Worm (Caenorhabditis elegans) whole organism, L3 larva: Measurements from ENCODE around the gene srbc-29.

Experiments used
- R02D3.7 ChIP-seq: fragments of 150-350 bp; optimal IDR thresholded peaks from 2 replicates; lab custom pipeline; 2014; ENCODE audit warnings: missing biosample characterization, missing genetic modification characterization
- ZK546.5 ChIP-seq: sonication (generic microtip); optimal IDR thresholded peaks from 2 replicates; lab custom pipeline; 2017; ENCODE audit warnings: missing biosample characterization, missing genetic modification characterization
- aly-2 ChIP-seq: fragments of 150-350 bp; optimal IDR thresholded peaks from 2 replicates; lab custom pipeline; 2014; ENCODE audit warnings: missing biosample characterization, missing genetic modification characterization
- ceh-16 ChIP-seq: sonication (generic microtip); optimal IDR thresholded peaks from 2 replicates; lab custom pipeline; 2017; ENCODE audit warnings: missing biosample characterization, missing genetic modification characterization
- ceh-28 ChIP-seq: fragments of 150-350 bp; optimal IDR thresholded peaks from 2 replicates; lab custom pipeline; 2014; ENCODE audit warnings: missing biosample characterization, missing genetic modification reagents, missing genetic modification characterization
- ceh-82 ChIP-seq: fragments of 150-350 bp; optimal IDR thresholded peaks from 2 replicates; lab custom pipeline; 2014; ENCODE audit warnings: missing biosample characterization, missing genetic modification characterization
- ceh-9 ChIP-seq: sonication (generic microtip); optimal IDR thresholded peaks from 2 replicates; lab custom pipeline; 2018; ENCODE audit warnings: missing biosample characterization, missing genetic modification characterization
- egl-27 ChIP-seq: sonication (generic microtip); optimal IDR thresholded peaks from 4 replicates; lab custom pipeline; 2017; ENCODE audit warnings: missing biosample characterization, missing genetic modification reagents, missing genetic modification characterization
- elt-1 ChIP-seq: fragments of 150-350 bp; optimal IDR thresholded peaks from 2 replicates; lab custom pipeline; 2014; ENCODE audit warnings: missing biosample characterization, missing genetic modification characterization
- elt-2 ChIP-seq: sonication (generic microtip); optimal IDR thresholded peaks from 2 replicates; lab custom pipeline; 2016; ENCODE audit warnings: missing genetic modification reagents, mild to moderate bottlenecking, missing genetic modification characterization, missing compliant biosample characterization
- elt-3 ChIP-seq, 3 experiments: fragments of 150-350 bp in 1 of 3; sonication (generic microtip) in 2 of 3; optimal IDR thresholded peaks; 2 replicates in 2 of 3; 4 replicates in 1 of 3; lab custom pipeline; 2014 to 2017; ENCODE audit warnings: missing biosample characterization in 3 of 3, missing genetic modification characterization in 3 of 3
- eor-1 ChIP-seq, 2 experiments: fragments of 150-350 bp; optimal IDR thresholded peaks; 2 replicates each; lab custom pipeline; 2014 to 2018; ENCODE audit warnings: missing biosample characterization in 2 of 2, missing genetic modification characterization in 2 of 2
- fkh-2 ChIP-seq: fragments of 150-350 bp; optimal IDR thresholded peaks from 2 replicates; lab custom pipeline; 2014; ENCODE audit warnings: missing biosample characterization, missing genetic modification reagents, missing genetic modification characterization
- fos-1 ChIP-seq: fragments of 150-350 bp; optimal IDR thresholded peaks from 2 replicates; lab custom pipeline; 2014; ENCODE audit warnings: missing biosample characterization, missing genetic modification characterization
- jun-1 ChIP-seq: fragments of 150-350 bp; optimal IDR thresholded peaks from 2 replicates; lab custom pipeline; 2014; ENCODE audit warnings: missing biosample characterization, missing genetic modification reagents, missing genetic modification characterization
- lin-39 ChIP-seq: fragments of 150-350 bp; optimal IDR thresholded peaks from 2 replicates; lab custom pipeline; 2018; ENCODE audit warnings: missing biosample characterization, missing genetic modification reagents, missing genetic modification characterization
- lsy-12 ChIP-seq: sonication (generic microtip); optimal IDR thresholded peaks from 2 replicates; lab custom pipeline; 2016; ENCODE audit warnings: mild to moderate bottlenecking, missing genetic modification characterization, missing compliant biosample characterization
- mml-1 ChIP-seq: fragments of 150-350 bp; sonication (generic microtip); optimal IDR thresholded peaks from 3 replicates; lab custom pipeline; 2014; ENCODE audit warnings: missing biosample characterization, missing genetic modification characterization
- nfya-1 ChIP-seq: sonication (generic microtip); optimal IDR thresholded peaks from 2 replicates; lab custom pipeline; 2017; ENCODE audit warnings: missing genetic modification characterization, mild to moderate bottlenecking, missing compliant biosample characterization, antibody characterized with exemption, moderate library complexity; ENCODE audit not compliant: insufficient read depth
- nhr-11 ChIP-seq: fragments of 150-350 bp; optimal IDR thresholded peaks from 2 replicates; lab custom pipeline; 2014; ENCODE audit warnings: missing biosample characterization, missing genetic modification characterization
- nhr-12 ChIP-seq: fragments of 150-350 bp; optimal IDR thresholded peaks from 2 replicates; lab custom pipeline; 2014; ENCODE audit warnings: missing biosample characterization, missing genetic modification characterization
- nhr-23 ChIP-seq: fragments of 150-350 bp; optimal IDR thresholded peaks from 2 replicates; lab custom pipeline; 2014; ENCODE audit warnings: missing biosample characterization, missing genetic modification reagents, missing genetic modification characterization
- nhr-28 ChIP-seq: fragments of 150-350 bp; optimal IDR thresholded peaks from 2 replicates; lab custom pipeline; 2014; ENCODE audit warnings: missing biosample characterization, missing genetic modification characterization
- nhr-43 ChIP-seq: sonication (generic microtip); optimal IDR thresholded peaks from 2 replicates; lab custom pipeline; 2016; ENCODE audit warnings: mild to moderate bottlenecking, missing genetic modification characterization, missing compliant biosample characterization; ENCODE audit not compliant: poor library complexity, severe bottlenecking
- nhr-67 ChIP-seq: fragments of 150-350 bp; optimal IDR thresholded peaks from 2 replicates; lab custom pipeline; 2014; ENCODE audit warnings: missing biosample characterization, missing genetic modification characterization
- nhr-76 ChIP-seq: fragments of 150-350 bp; sonication (generic microtip); optimal IDR thresholded peaks from 5 replicates; lab custom pipeline; 2014; ENCODE audit warnings: missing biosample characterization, missing genetic modification characterization
- nhr-77 ChIP-seq: fragments of 150-350 bp; optimal IDR thresholded peaks from 2 replicates; lab custom pipeline; 2014; ENCODE audit warnings: missing biosample characterization, missing genetic modification characterization
- pha-4 ChIP-seq: fragments of 150-350 bp; optimal IDR thresholded peaks from 2 replicates; lab custom pipeline; 2014; ENCODE audit warnings: missing biosample characterization, missing genetic modification reagents, missing genetic modification characterization
- pqm-1 ChIP-seq: fragments of 150-350 bp; optimal IDR thresholded peaks from 2 replicates; lab custom pipeline; 2017; ENCODE audit warnings: missing biosample characterization, missing genetic modification characterization, inconsistent platforms
- sea-2 ChIP-seq: fragments of 150-350 bp; sonication (generic microtip); optimal IDR thresholded peaks from 4 replicates; lab custom pipeline; 2014; ENCODE audit warnings: missing biosample characterization, missing genetic modification reagents, missing genetic modification characterization
- snpc-4 ChIP-seq: fragments of 150-350 bp; optimal IDR thresholded peaks from 2 replicates; lab custom pipeline; 2014; ENCODE audit warnings: missing biosample characterization, missing genetic modification characterization
- tbx-2 ChIP-seq: sonication (generic microtip); optimal IDR thresholded peaks from 2 replicates; lab custom pipeline; 2016; ENCODE audit warnings: mild to moderate bottlenecking, missing genetic modification characterization, missing compliant biosample characterization
- unc-39 ChIP-seq: sonication (generic microtip); optimal IDR thresholded peaks from 4 replicates; lab custom pipeline; 2017; ENCODE audit warnings: missing biosample characterization, missing genetic modification characterization
- unc-62 ChIP-seq: fragments of 150-350 bp; sonication (generic microtip); optimal IDR thresholded peaks from 4 replicates; lab custom pipeline; 2014; ENCODE audit warnings: missing biosample characterization, missing genetic modification reagents, missing genetic modification characterization
- zag-1 ChIP-seq: fragments of 150-350 bp; optimal IDR thresholded peaks from 2 replicates; lab custom pipeline; 2014; ENCODE audit warnings: missing biosample characterization, missing genetic modification characterization
- ztf-11 ChIP-seq: fragments of 150-350 bp; optimal IDR thresholded peaks from 2 replicates; lab custom pipeline; 2014; ENCODE audit warnings: missing biosample characterization, missing genetic modification characterization
- ztf-4 ChIP-seq: fragments of 150-350 bp; optimal IDR thresholded peaks from 2 replicates; lab custom pipeline; 2014; ENCODE audit warnings: missing biosample characterization, missing genetic modification characterization

srbc-29 gene

DNA sequence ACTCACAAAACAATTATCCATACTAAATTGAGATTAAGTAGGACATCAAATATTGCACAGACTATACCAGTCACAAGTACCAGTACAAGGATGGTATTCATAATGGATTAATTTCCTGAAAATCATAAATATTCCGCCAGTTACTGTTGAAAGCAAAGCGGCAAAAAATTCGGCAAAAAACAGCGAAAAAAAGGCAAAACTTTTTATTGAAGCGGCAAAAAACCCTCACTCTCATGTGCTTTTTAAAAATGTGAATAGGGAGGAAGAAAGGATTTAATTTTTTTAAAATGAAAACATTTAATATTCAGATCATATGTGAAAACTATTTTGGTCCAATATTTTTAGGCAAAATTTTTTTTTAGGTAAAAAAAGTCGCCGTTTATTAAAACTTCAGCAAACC lies at the start of gene srbc-29:
Gene srbc-29 (minus strand): TSS at position 101 of the 400 bp plus-strand sequence.
- TF ChIP-seq tbx-2 (tag; lab: Kevin White, UChicago) (no peak), ceh-28 (no peak), nhr-77 (tag; lab: Kevin White, UChicago) (no peak), R02D3.7 (tag; lab: Kevin White, UChicago) (no peak), lsy-12 (tag; lab: Kevin White, UChicago) (no peak), sea-2 (GFP tag; lab: Kevin White, UChicago) (no peak), pha-4 (tag; lab: Kevin White, UChicago) (no peak), nhr-76 (tag; lab: Kevin White, UChicago) (no peak), nhr-11 (no peak), fkh-2 (tag; lab: Kevin White, UChicago) (no peak), ztf-4 (no peak), ZK546.5 (tag; lab: Kevin White, UChicago) (no peak), elt-3 (tag; optimal IDR thresholded peaks at IDR 0.05; lab: Kevin White, UChicago) (no peak), eor-1 (tag; optimal IDR thresholded peaks at IDR 0.05; lab: Kevin White, UChicago) (no peak), nhr-23 (no peak), fos-1 (tag; lab: Kevin White, UChicago) (no peak), unc-62 (GFP tag; lab: Kevin White, UChicago) (no peak), elt-2 (no peak), nhr-28 (no peak)

DNA sequence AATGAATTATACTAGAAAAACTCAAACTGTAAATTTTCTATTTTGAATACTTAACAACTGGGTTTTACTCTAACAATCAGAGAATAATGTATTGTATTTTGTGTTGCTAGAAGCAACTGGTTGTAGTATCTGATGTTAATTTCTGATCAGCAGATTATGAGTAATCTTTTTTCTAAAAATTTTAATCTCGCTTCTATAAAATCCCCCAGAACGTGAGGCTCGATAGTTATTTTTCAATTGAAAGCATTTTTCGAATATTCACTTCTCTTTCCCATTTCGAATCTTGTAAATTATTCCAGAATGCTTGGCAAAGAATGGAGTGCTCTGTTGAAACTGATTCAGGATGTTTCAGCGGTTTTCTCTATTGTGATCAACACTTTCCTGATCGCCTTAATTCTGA lies 47.2 kb upstream of the srbc-29 start, which contains the start of gene str-227:
Gene str-227 (plus strand): TSS at position 301 of the 400 bp plus-strand sequence.
- no peak for TF ChIP-seq jun-1
- TF ChIP-seq, all 47 proteins: peak for 0

DNA sequence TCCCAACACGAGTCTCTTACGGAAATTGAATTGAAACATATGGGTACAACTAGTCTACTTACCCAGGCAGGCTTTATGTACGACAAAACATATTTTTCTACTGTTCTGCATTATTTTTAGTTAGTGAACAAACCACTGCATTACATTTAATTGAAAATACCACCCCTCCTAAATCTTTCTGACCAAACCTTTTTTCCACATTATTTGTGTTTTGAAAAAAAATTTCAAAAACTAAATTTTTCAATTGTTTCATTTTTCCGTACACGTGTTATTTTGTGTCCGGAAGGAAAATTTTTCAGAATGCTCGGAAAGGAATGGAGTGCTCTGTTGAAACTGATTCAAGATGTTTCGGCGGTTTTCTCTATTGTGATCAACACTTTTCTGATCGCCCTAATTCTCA lies 41.7 kb upstream of the srbc-29 start, which contains the start of gene str-226:
Gene str-226 (plus strand): TSS at position 301 of the 400 bp plus-strand sequence.
- TF ChIP-seq lin-39 (tag; lab: Kevin White, UChicago) (no peak), fkh-2 (tag; lab: Kevin White, UChicago) (no peak), nhr-67 (tag; lab: Kevin White, UChicago) (no peak), nfya-1 (tag; lab: Kevin White, UChicago) (no peak), unc-39 (no peak), nhr-77 (tag; lab: Kevin White, UChicago) (no peak), mml-1 (tag; lab: Kevin White, UChicago) (no peak), ceh-28 (no peak), nhr-11 (no peak), zag-1 (tag; lab: Kevin White, UChicago) (no peak), nhr-43 (tag; lab: Kevin White, UChicago) (no peak), ceh-82 (tag; lab: Kevin White, UChicago) (no peak), nhr-12 (tag; lab: Kevin White, UChicago) (no peak), jun-1 (no peak), egl-27 (tag; lab: Kevin White, UChicago) (no peak)
- TF ChIP-seq, all 47 proteins: peak for 0

DNA sequence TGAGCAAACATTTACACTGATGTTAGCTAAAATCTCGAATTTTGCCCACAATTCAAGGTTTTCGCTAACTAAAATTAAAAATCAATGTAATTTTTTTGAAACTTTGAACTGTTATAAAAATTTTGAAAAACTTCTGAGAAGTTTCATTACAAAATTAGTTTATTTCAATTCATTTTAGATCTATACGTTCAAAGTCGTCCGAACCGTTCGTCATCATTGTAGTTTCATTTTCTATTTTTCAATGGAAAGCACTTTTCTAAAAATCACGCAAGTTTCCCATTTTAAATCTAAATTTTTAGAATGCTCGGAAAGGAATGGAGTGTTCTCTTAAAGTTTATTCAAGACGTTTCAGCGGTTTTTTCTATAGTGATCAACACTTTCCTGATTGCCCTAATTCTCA lies 39.2 kb upstream of the srbc-29 start, which contains the start of gene str-228:
Gene str-228 (plus strand): TSS at position 301 of the 400 bp plus-strand sequence.
- TF ChIP-seq jun-1 (no peak), elt-1 (tag; lab: Kevin White, UChicago) (no peak), ceh-16 (tag; lab: Kevin White, UChicago) (no peak), unc-62 (GFP tag; lab: Kevin White, UChicago) (no peak), R02D3.7 (tag; lab: Kevin White, UChicago) (no peak), nhr-43 (tag; lab: Kevin White, UChicago) (no peak), ceh-9 (no peak), fkh-2 (tag; lab: Kevin White, UChicago) (no peak), nhr-12 (tag; lab: Kevin White, UChicago) (no peak), nhr-77 (tag; lab: Kevin White, UChicago) (no peak), ztf-11 (tag; lab: Kevin White, UChicago) (no peak), egl-27 (tag; lab: Kevin White, UChicago) (no peak), snpc-4 (tag; lab: Kevin White, UChicago) (no peak), pqm-1 (tag; lab: Kevin White, UChicago) (no peak), aly-2 (tag; lab: Kevin White, UChicago) (no peak)
